Fruit fly (Drosophila melanogaster) whole organism, wandering third instar larva: Measurements from ENCODE around the gene Larp7.

ENCODE experiments used
- foxo ChIP-seq, 2 experiments: fragments of 200-800 bp; sonication (Bioruptor generic); optimal IDR thresholded peaks; 2 replicates in 1 of 2; 3 replicates in 1 of 2; lab custom pipeline; 2016 to 2017; ENCODE audit warnings: missing biosample characterization in 2 of 2, missing genetic modification characterization in 2 of 2
- h ChIP-seq: fragments of 200-800 bp; sonication (Bioruptor generic); optimal IDR thresholded peaks from 3 replicates; lab custom pipeline; 2016; ENCODE audit warnings: missing biosample characterization, mild to moderate bottlenecking, missing genetic modification characterization

DNA sequence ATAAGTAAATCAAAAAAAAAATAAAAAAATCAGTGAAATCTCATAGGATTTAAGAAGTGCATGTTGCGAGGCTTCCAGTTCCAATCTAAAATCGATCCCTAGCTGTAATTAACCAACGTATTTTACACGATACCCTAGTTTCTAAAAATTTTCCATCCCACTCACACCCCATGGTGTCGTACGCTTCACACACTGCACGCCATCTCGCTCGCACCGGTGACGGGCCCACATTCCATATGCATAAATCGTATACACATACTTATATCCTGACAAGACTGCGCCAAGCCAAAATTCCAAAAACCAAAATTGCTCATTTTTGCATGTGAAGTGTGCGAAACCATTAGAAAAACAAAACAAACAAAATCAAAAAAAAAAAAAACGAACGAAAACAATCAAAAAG lies 11.4 kb downstream of the Larp7 start:
- TF ChIP-seq h (GFP tag; lab: Kevin White, UChicago) (no peak), foxo (GFP tag; optimal IDR thresholded peaks at IDR 0.05; lab: Kevin White, UChicago) (no peak)
